Fruit fly (Drosophila melanogaster): ENCODE measurements around the gene Antp.

DNA sequence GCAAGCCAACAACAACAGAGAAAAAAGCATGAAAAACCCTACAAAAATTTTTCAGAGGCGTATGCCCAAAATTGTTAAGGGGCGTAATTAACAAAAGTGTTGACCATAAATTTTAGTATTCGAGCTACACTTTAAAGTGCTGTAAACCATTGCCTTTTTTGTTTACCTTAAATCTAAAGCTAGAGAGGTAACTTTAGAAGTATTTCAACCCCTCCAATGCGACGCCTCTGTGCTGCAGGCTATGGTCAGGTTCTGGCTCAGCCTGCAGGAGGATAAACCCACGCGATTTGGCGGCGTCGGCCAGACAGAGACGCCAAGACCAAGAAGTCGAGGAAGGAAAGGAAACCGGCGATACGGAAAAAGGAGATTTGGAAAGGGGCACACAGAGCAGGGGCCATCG lies 84.6 kb downstream of the Antp start:
- TF ChIP-seq insv (optimal IDR thresholded peaks at IDR 0.05) (no peak), ttk (optimal IDR thresholded peaks at IDR 0.05) (no peak), psq (optimal IDR thresholded peaks at IDR 0.05) (no peak), h (optimal IDR thresholded peaks at IDR 0.05) (no peak)

Data from Kc167 (cell line).